Fruit fly (Drosophila melanogaster) whole organism, pupa: Measurements from ENCODE around the gene CG14362.

Experiments
- CG10348 ChIP-seq: fragments of 200-800 bp; sonication (Bioruptor generic); IDR thresholded peaks from 2 replicates; pipeline ENCODE4 v1.3.6; 2022; ENCODE audit warnings: missing biosample characterization, missing genetic modification characterization
- CG12605 ChIP-seq: fragments of 200-800 bp; sonication (Bioruptor generic); IDR thresholded peaks from 2 replicates; pipeline ENCODE4 v1.3.6; 2022; ENCODE audit warnings: missing biosample characterization, missing genetic modification characterization
- CG13204 ChIP-seq: fragments of 200-800 bp; sonication (Bioruptor generic); optimal IDR thresholded peaks from 2 replicates; lab custom pipeline; 2018; ENCODE audit warnings: missing biosample characterization, mild to moderate bottlenecking, missing genetic modification characterization, moderate library complexity
- CG15710 ChIP-seq: fragments of 200-800 bp; sonication (Bioruptor generic); optimal IDR thresholded peaks from 2 replicates; lab custom pipeline; 2018; ENCODE audit warnings: missing biosample characterization, mild to moderate bottlenecking, missing genetic modification characterization, moderate library complexity
- CG32121 ChIP-seq: fragments of 200-800 bp; sonication (Bioruptor generic); IDR thresholded peaks from 2 replicates; pipeline ENCODE4 v1.3.6; 2022; ENCODE audit warnings: missing biosample characterization, missing genetic modification characterization
- CG34367 ChIP-seq: fragments of 200-800 bp; sonication (Bioruptor generic); optimal IDR thresholded peaks from 2 replicates; lab custom pipeline; 2018; ENCODE audit warnings: missing biosample characterization, mild to moderate bottlenecking, missing genetic modification characterization
- D1 ChIP-seq: fragments of 200-800 bp; sonication (Bioruptor generic); optimal IDR thresholded peaks from 2 replicates; lab custom pipeline; 2018; ENCODE audit warnings: missing biosample characterization, mild to moderate bottlenecking, missing genetic modification characterization, moderate library complexity
- EcR ChIP-seq: fragments of 200-800 bp; sonication (Bioruptor generic); optimal IDR thresholded peaks from 3 replicates; lab custom pipeline; 2019; ENCODE audit warnings: missing biosample characterization, missing genetic modification characterization, mild to moderate bottlenecking, moderate library complexity, missing genetic modification reagents
- gl ChIP-seq: fragments of 200-800 bp; sonication (Bioruptor generic); optimal IDR thresholded peaks from 2 replicates; lab custom pipeline; 2018; ENCODE audit warnings: missing biosample characterization, mild to moderate bottlenecking, missing genetic modification characterization
- rn ChIP-seq: fragments of 200-800 bp; sonication (Bioruptor generic); IDR thresholded peaks from 2 replicates; pipeline ENCODE4 v1.3.6; 2022; ENCODE audit warnings: missing biosample characterization, missing genetic modification characterization

DNA sequence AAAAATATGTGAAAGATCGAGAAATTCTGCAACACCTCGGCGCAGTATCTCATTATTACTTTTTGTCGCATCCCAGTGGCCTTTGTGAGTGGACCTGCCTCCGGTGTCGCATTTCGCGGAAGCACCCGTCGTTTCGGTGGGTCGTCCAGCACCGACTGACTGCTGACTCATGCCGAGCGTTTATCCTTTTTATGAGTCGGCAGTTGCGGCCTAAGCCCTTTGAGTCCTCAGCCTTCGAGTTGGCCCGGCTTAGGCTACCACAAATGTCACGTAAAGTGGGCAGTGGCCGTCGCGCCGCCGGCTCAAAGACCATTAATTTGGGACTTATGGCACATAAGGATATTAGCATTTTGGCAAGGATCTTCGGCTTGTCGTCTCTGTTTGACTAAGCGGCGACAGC lies 43.5 kb downstream of the CG14362 start:
- no peak for TF ChIP-seq CG15710 (tag; lab: Kevin White, UChicago)
- no peak for TF ChIP-seq CG32121 (GFP tag; lab: Robert Waterston, UW)
- no peak for TF ChIP-seq rn (GFP tag; lab: Robert Waterston, UW)
- no peak for TF ChIP-seq D1 (tag; lab: Kevin White, UChicago)
- no peak for TF ChIP-seq CG13204 (GFP tag; lab: Kevin White, UChicago)
- TF ChIP-seq CG10348 (GFP tag; lab: Robert Waterston, UW): no peak
- TF ChIP-seq gl: no peak
- TF ChIP-seq EcR (GFP tag; lab: Kevin White, UChicago): no peak
- TF ChIP-seq CG12605 (GFP tag; lab: Robert Waterston, UW): no peak
- TF ChIP-seq CG34367 (tag; lab: Kevin White, UChicago): no peak
